Fruit fly (Drosophila melanogaster): ENCODE data around the gene wol.

- TF ChIP-seq CG8478 (optimal IDR thresholded peaks at IDR 0.05) (no peak), CTCF (optimal IDR thresholded peaks at IDR 0.05) (no peak)
These were observed 35.9 kb downstream of the wol start for dm6 chr2L:8266670-8267435.

All from S2 (cell line).